Worm (Caenorhabditis elegans) whole organism, L1 larva: ENCODE results near the gene T27D12.1.
A peak's percentile ranks its signal among the peaks of the same experiment; 100 is the strongest.

Source experiments
- Y116A8C.19 ChIP-seq: sonication (generic microtip); optimal IDR thresholded peaks from 2 replicates; lab custom pipeline; 2016; ENCODE audit warnings: missing compliant biosample characterization, missing genetic modification characterization, borderline replicate concordance
- blmp-1 ChIP-seq: fragments of 150-350 bp; optimal IDR thresholded peaks from 2 replicates; lab custom pipeline; 2014; ENCODE audit warnings: missing biosample characterization, missing genetic modification characterization
- dpl-1 ChIP-seq, 3 experiments: fragments of 150-350 bp in 2 of 3; sonication (generic microtip) in 1 of 3; optimal IDR thresholded peaks; 2 replicates each; lab custom pipeline; 2014 to 2017; ENCODE audit warnings: missing biosample characterization in 3 of 3, missing genetic modification characterization in 3 of 3, missing genetic modification reagents in 3 of 3
- efl-1 ChIP-seq, 4 experiments: fragments of 150-350 bp; optimal IDR thresholded peaks in 3 of 4; peaks in 1 of 4; 1 replicate in 1 of 4; 2 replicates in 3 of 4; lab custom pipeline; 2014; ENCODE audit warnings: missing biosample characterization in 2 of 4, missing genetic modification characterization in 2 of 4, missing genetic modification reagents in 2 of 4
- elt-3 ChIP-seq, 6 experiments: fragments of 150-350 bp in 1 of 6; sonication (generic microtip); optimal IDR thresholded peaks; 2 replicates each; lab custom pipeline; 2017 to 2018; ENCODE audit warnings: missing biosample characterization in 6 of 6, missing genetic modification characterization in 6 of 6, inconsistent platforms in 1 of 6
- grh-1 ChIP-seq: fragments of 200-800 bp; sonication (Bioruptor generic); IDR thresholded peaks from 2 replicates; pipeline ENCODE4 v1.3.6; 2022; ENCODE audit warnings: missing genetic modification reagents, missing genetic modification characterization, missing compliant biosample characterization
- lin-35 ChIP-seq, 2 experiments: fragments of 150-350 bp; optimal IDR thresholded peaks; 2 replicates each; lab custom pipeline; 2014; ENCODE audit warnings: missing biosample characterization in 2 of 2, missing genetic modification characterization in 2 of 2, missing genetic modification reagents in 2 of 2
- lsy-2 ChIP-seq, 2 experiments: fragments of 150-350 bp; optimal IDR thresholded peaks; 2 replicates each; lab custom pipeline; 2014; ENCODE audit warnings: missing biosample characterization in 2 of 2, missing genetic modification characterization in 2 of 2
- nhr-237 ChIP-seq: fragments of 150-350 bp; optimal IDR thresholded peaks from 2 replicates; lab custom pipeline; 2014; ENCODE audit warnings: missing biosample characterization, missing genetic modification characterization
- nhr-71 ChIP-seq: sonication (generic microtip); optimal IDR thresholded peaks from 2 replicates; lab custom pipeline; 2016; ENCODE audit warnings: mild to moderate bottlenecking, missing genetic modification characterization, moderate library complexity, missing compliant biosample characterization
- nhr-85 ChIP-seq: sonication (generic microtip); peaks from one replicate; lab custom pipeline; 2016; ENCODE audit warnings: missing genetic modification characterization, inconsistent platforms, missing compliant biosample characterization
- ztf-11 ChIP-seq, 2 experiments: sonication (generic microtip); optimal IDR thresholded peaks; 2 replicates each; lab custom pipeline; 2016 to 2017; ENCODE audit warnings: missing genetic modification characterization in 2 of 2, missing biosample characterization in 1 of 2, missing compliant biosample characterization in 1 of 2

T27D12.1 gene

ce11 chrII:11889420-11890075 lies 47.1 kb downstream of the T27D12.1 start (continued):
- TF ChIP-seq lsy-2 (tag; optimal IDR thresholded peaks at IDR 0.05; lab: Kevin White, UChicago) (peak in 1 of 2 experiments; percentile 30), nhr-71 (tag; lab: Kevin White, UChicago) (peak; percentile 18), lin-35 (GFP tag; optimal IDR thresholded peaks at IDR 0.05; lab: Kevin White, UChicago) (peak in 1 of 2 experiments; percentile 43), blmp-1 (peak; percentile 83)

ce11 chrII:11890596-11890995 lies 48.2 kb downstream of the T27D12.1 start:
- TF ChIP-seq nhr-237 (no peak), ztf-11 (tag; optimal IDR thresholded peaks at IDR 0.05; lab: Kevin White, UChicago) (peak in 1 of 2 experiments; percentile 62), nhr-85 (tag; lab: Kevin White, UChicago) (peak; percentile 72), elt-3 (tag; optimal IDR thresholded peaks at IDR 0.05; lab: Kevin White, UChicago) (no peak)
- TF ChIP-seq, all 84 proteins: peak for 2

- TF ChIP-seq dpl-1 (GFP tag; optimal IDR thresholded peaks at IDR 0.05; lab: Kevin White, UChicago) (no peak), Y116A8C.19 (tag; lab: Kevin White, UChicago) (no peak), grh-1 (GFP tag; lab: Robert Waterston, UW) (no peak), efl-1 (optimal IDR thresholded peaks at IDR 0.05; lab: Kevin White, UChicago) (no peak), efl-1 (GFP tag; optimal IDR thresholded peaks at IDR 0.05 in 1 of 2; lab: Kevin White, UChicago) (peak in 1 of 2 experiments; percentile 27)
Measured at ce11 chrII:11893323-11893722, 50.9 kb downstream of the T27D12.1 start, which contains the start of gene ZK930.2. Gene ZK930.2, minus strand, starts transcription at chrII:11893423.
